Worm (Caenorhabditis elegans) whole organism, L3 larva: Measurements from ENCODE around the gene bud-13.

ENCODE experiments used
- ceh-82 ChIP-seq: fragments of 150-350 bp; optimal IDR thresholded peaks from 2 replicates; lab custom pipeline; 2014; ENCODE audit warnings: missing biosample characterization, missing genetic modification characterization
- elt-3 ChIP-seq, 3 experiments: fragments of 150-350 bp in 1 of 3; sonication (generic microtip) in 2 of 3; optimal IDR thresholded peaks; 2 replicates in 2 of 3; 4 replicates in 1 of 3; lab custom pipeline; 2014 to 2017; ENCODE audit warnings: missing biosample characterization in 3 of 3, missing genetic modification characterization in 3 of 3
- jun-1 ChIP-seq: fragments of 150-350 bp; optimal IDR thresholded peaks from 2 replicates; lab custom pipeline; 2014; ENCODE audit warnings: missing biosample characterization, missing genetic modification reagents, missing genetic modification characterization
- pha-4 ChIP-seq: fragments of 150-350 bp; optimal IDR thresholded peaks from 2 replicates; lab custom pipeline; 2014; ENCODE audit warnings: missing biosample characterization, missing genetic modification reagents, missing genetic modification characterization
- unc-62 ChIP-seq: fragments of 150-350 bp; sonication (generic microtip); optimal IDR thresholded peaks from 4 replicates; lab custom pipeline; 2014; ENCODE audit warnings: missing biosample characterization, missing genetic modification reagents, missing genetic modification characterization

- no peak for TF ChIP-seq unc-62 (GFP tag; lab: Kevin White, UChicago)
- TF ChIP-seq pha-4: no peak
- TF ChIP-seq ceh-82 (tag; lab: Kevin White, UChicago): no peak
- TF ChIP-seq elt-3 (tag; optimal IDR thresholded peaks at IDR 0.05; lab: Kevin White, UChicago): no peak
- no peak for TF ChIP-seq jun-1 (tag; lab: Kevin White, UChicago)
Observed at ce11 chrIII:8926512-8926911, 41.0 kb downstream of the bud-13 start.
